Worm (Caenorhabditis elegans) whole organism, late embryonic: Measurements from ENCODE around the gene frpr-11.

Experiments used
- C08G9.2 ChIP-seq: sonication (generic microtip); optimal IDR thresholded peaks from 2 replicates; lab custom pipeline; 2016; ENCODE audit warnings: mild to moderate bottlenecking, missing genetic modification characterization, moderate library complexity, missing compliant biosample characterization
- F13H6.1 ChIP-seq: sonication (generic microtip); optimal IDR thresholded peaks from 2 replicates; lab custom pipeline; 2016; ENCODE audit warnings: missing genetic modification characterization, missing compliant biosample characterization
- ceh-14 ChIP-seq: sonication (generic microtip); optimal IDR thresholded peaks from 2 replicates; lab custom pipeline; 2016; ENCODE audit warnings: missing genotype, missing genetic modification characterization, missing compliant biosample characterization
- ceh-22 ChIP-seq: sonication (generic microtip); optimal IDR thresholded peaks from 2 replicates; lab custom pipeline; 2017; ENCODE audit warnings: missing biosample characterization, missing genetic modification characterization
- ceh-9 ChIP-seq: sonication (generic microtip); optimal IDR thresholded peaks from 2 replicates; lab custom pipeline; 2016; ENCODE audit warnings: mild to moderate bottlenecking, missing genetic modification characterization, inconsistent platforms, missing compliant biosample characterization
- elt-2 ChIP-seq: sonication (generic microtip); optimal IDR thresholded peaks from 2 replicates; lab custom pipeline; 2016; ENCODE audit warnings: missing genetic modification reagents, missing genetic modification characterization, missing compliant biosample characterization
- fkh-6 ChIP-seq: sonication (generic microtip); optimal IDR thresholded peaks from 2 replicates; lab custom pipeline; 2016; ENCODE audit warnings: missing genetic modification characterization, missing compliant biosample characterization
- npax-4 ChIP-seq: sonication (generic microtip); optimal IDR thresholded peaks from 2 replicates; lab custom pipeline; 2016; ENCODE audit warnings: missing genetic modification characterization, missing compliant biosample characterization
- pat-9 ChIP-seq: fragments of 200-800 bp; sonication (Bioruptor generic); optimal IDR thresholded peaks from 2 replicates; lab custom pipeline; 2018; ENCODE audit warnings: mild to moderate bottlenecking, missing genetic modification characterization, moderate library complexity, missing compliant biosample characterization
- pha-2 ChIP-seq: sonication (generic microtip); optimal IDR thresholded peaks from 2 replicates; lab custom pipeline; 2017; ENCODE audit warnings: mild to moderate bottlenecking, missing genetic modification characterization, missing compliant biosample characterization
- pqm-1 ChIP-seq: sonication (generic microtip); optimal IDR thresholded peaks from 2 replicates; lab custom pipeline; 2016; ENCODE audit warnings: missing genetic modification characterization, missing compliant biosample characterization
- tbx-7 ChIP-seq: sonication (generic microtip); optimal IDR thresholded peaks from 2 replicates; lab custom pipeline; 2016; ENCODE audit warnings: missing genotype, missing genetic modification characterization, missing compliant biosample characterization
- unc-55 ChIP-seq: sonication (generic microtip); optimal IDR thresholded peaks from 2 replicates; lab custom pipeline; 2017; ENCODE audit warnings: missing biosample characterization, missing genetic modification reagents, missing genetic modification characterization

DNA sequence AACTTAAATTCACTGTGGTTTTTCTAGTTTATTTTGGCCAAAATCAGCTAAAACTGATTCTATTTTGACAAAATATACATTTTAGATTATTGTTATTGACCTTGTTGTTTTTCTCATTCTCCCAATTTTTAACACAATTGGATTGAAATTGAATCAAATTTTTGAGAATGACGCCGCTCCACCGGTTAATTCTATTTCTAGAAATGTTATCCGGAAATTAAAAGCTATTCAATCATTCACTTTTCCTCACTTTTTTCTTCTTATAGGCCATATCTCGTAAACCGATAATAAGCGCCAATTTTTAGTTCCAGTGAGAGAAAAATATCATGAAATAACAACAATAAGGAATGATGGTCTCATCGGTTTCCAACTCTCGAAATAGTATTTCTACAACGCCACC, 4.3 kb upstream of the frpr-11 start, which contains the start of gene frpr-12:
- TF ChIP-seq pqm-1 (tag; lab: Kevin White, UChicago) (no peak), ceh-14 (tag; lab: Kevin White, UChicago) (no peak), ceh-9 (tag; lab: Kevin White, UChicago) (no peak), F13H6.1 (no peak), ceh-22 (tag; lab: Kevin White, UChicago) (no peak), unc-55 (GFP tag; lab: Kevin White, UChicago) (no peak), elt-2 (no peak), C08G9.2 (tag; lab: Kevin White, UChicago) (no peak), fkh-6 (tag; lab: Kevin White, UChicago) (no peak), pat-9 (tag; lab: Kevin White, UChicago) (no peak), npax-4 (tag; lab: Kevin White, UChicago) (no peak), tbx-7 (tag; lab: Kevin White, UChicago) (no peak), pha-2 (tag; lab: Kevin White, UChicago) (no peak)
